Fruit fly (Drosophila melanogaster) whole organism, wandering third instar larva: ENCODE measurements around the gene Gr22e.

Experiments
- CG9705 ChIP-seq: fragments of 200-800 bp; sonication (Bioruptor generic); optimal IDR thresholded peaks from 2 replicates; lab custom pipeline; 2018; ENCODE audit warnings: missing biosample characterization, mild to moderate bottlenecking, missing genetic modification characterization
- CrebA ChIP-seq: fragments of 200-800 bp; sonication (Bioruptor generic); optimal IDR thresholded peaks from 2 replicates; lab custom pipeline; 2016; ENCODE audit warnings: missing biosample characterization, mild to moderate bottlenecking, missing genetic modification characterization, borderline replicate concordance
- Dfd ChIP-seq: fragments of >200 bp; optimal IDR thresholded peaks from 2 replicates; lab custom pipeline; 2017; ENCODE audit warnings: missing biosample characterization, missing genetic modification characterization
- Dif ChIP-seq: fragments of 200-275, 200-300 bp; sonication (Bioruptor generic); optimal IDR thresholded peaks from 2 replicates; lab custom pipeline; 2018; ENCODE audit warnings: missing biosample characterization, missing genetic modification characterization; ENCODE audit not compliant: partially characterized antibody
- GATAd ChIP-seq: sonication (Bioruptor generic); optimal IDR thresholded peaks from 2 replicates; lab custom pipeline; 2016; ENCODE audit warnings: missing biosample characterization, missing genetic modification characterization
- HLH106 ChIP-seq: fragments of 200-800 bp; optimal IDR thresholded peaks from 3 replicates; lab custom pipeline; 2019; ENCODE audit warnings: missing biosample characterization, mild to moderate bottlenecking, missing genetic modification characterization, moderate library complexity
- Hnf4 ChIP-seq: fragments of 200-800 bp; sonication (Bioruptor generic); optimal IDR thresholded peaks from 2 replicates; lab custom pipeline; 2016; ENCODE audit warnings: missing biosample characterization, mild to moderate bottlenecking, missing genetic modification characterization
- Hr78 ChIP-seq: fragments of >200 bp; optimal IDR thresholded peaks from 2 replicates; lab custom pipeline; 2017; ENCODE audit warnings: missing biosample characterization, missing genetic modification characterization
- Hr83 ChIP-seq: fragments of 200-300 bp; sonication (Bioruptor generic); optimal IDR thresholded peaks from 2 replicates; lab custom pipeline; 2016; ENCODE audit warnings: missing biosample characterization, mild to moderate bottlenecking, missing genetic modification characterization, moderate library complexity; ENCODE audit not compliant: poor library complexity, severe bottlenecking
- Mio ChIP-seq: sonication (Bioruptor generic); optimal IDR thresholded peaks from 2 replicates; lab custom pipeline; 2016; ENCODE audit warnings: missing biosample characterization, missing genetic modification characterization
- N ChIP-seq: fragments of >200 bp; optimal IDR thresholded peaks from 2 replicates; lab custom pipeline; 2018; ENCODE audit warnings: missing biosample characterization, missing external identifiers, missing genetic modification characterization
- OdsH ChIP-seq: fragments of 200-800 bp; sonication (Bioruptor generic); optimal IDR thresholded peaks from 2 replicates; lab custom pipeline; 2016; ENCODE audit warnings: missing biosample characterization, mild to moderate bottlenecking, missing genetic modification characterization
- Rel ChIP-seq, 2 experiments: fragments of 200-800 bp; sonication (Bioruptor generic) in 1 of 2; optimal IDR thresholded peaks; 2 replicates in 1 of 2; 3 replicates in 1 of 2; lab custom pipeline; 2016 to 2019; ENCODE audit warnings: mild to moderate bottlenecking in 2 of 2, missing biosample characterization in 2 of 2, missing genetic modification characterization in 2 of 2, moderate library complexity in 1 of 2
- Sp1 ChIP-seq: fragments of 200-800 bp; sonication (Bioruptor generic); optimal IDR thresholded peaks from 3 replicates; lab custom pipeline; 2019; ENCODE audit warnings: missing biosample characterization, mild to moderate bottlenecking, missing genetic modification characterization, moderate library complexity
- Vsx2 ChIP-seq: fragments of 200-300, 225-300 bp; sonication (Bioruptor generic); optimal IDR thresholded peaks from 2 replicates; lab custom pipeline; 2018; ENCODE audit warnings: missing biosample characterization, missing genetic modification characterization; ENCODE audit not compliant: partially characterized antibody
- br ChIP-seq: fragments of 200-800 bp; sonication (Bioruptor generic); optimal IDR thresholded peaks from 2 replicates; lab custom pipeline; 2016; ENCODE audit warnings: missing biosample characterization, missing genetic modification characterization
- brk ChIP-seq: fragments of 200-800 bp; sonication (Bioruptor generic); optimal IDR thresholded peaks from 2 replicates; lab custom pipeline; 2016; ENCODE audit warnings: missing biosample characterization, mild to moderate bottlenecking, missing genetic modification characterization
- dmrt93B ChIP-seq: fragments of 200-800 bp; sonication (Bioruptor generic); optimal IDR thresholded peaks from 2 replicates; lab custom pipeline; 2018; ENCODE audit warnings: missing biosample characterization, mild to moderate bottlenecking, missing genetic modification characterization
- dsf ChIP-seq: sonication (Bioruptor generic); optimal IDR thresholded peaks from 2 replicates; lab custom pipeline; 2016; ENCODE audit warnings: missing biosample characterization, missing genetic modification characterization, borderline replicate concordance
- ey ChIP-seq: fragments of 200-800 bp; sonication (Bioruptor generic); optimal IDR thresholded peaks from 2 replicates; lab custom pipeline; 2016; ENCODE audit warnings: missing biosample characterization, missing genetic modification characterization
- foxo ChIP-seq, 2 experiments: fragments of 200-800 bp; sonication (Bioruptor generic); optimal IDR thresholded peaks; 2 replicates in 1 of 2; 3 replicates in 1 of 2; lab custom pipeline; 2016 to 2017; ENCODE audit warnings: missing biosample characterization in 2 of 2, missing genetic modification characterization in 2 of 2
- fru ChIP-seq: fragments of 200-800 bp; sonication (Bioruptor generic); optimal IDR thresholded peaks from 3 replicates; lab custom pipeline; 2016; ENCODE audit warnings: missing biosample characterization, mild to moderate bottlenecking, missing genetic modification characterization
- lola ChIP-seq: fragments of >200 bp; optimal IDR thresholded peaks from 2 replicates; lab custom pipeline; 2017; ENCODE audit warnings: missing biosample characterization, missing genetic modification characterization
- pan ChIP-seq: fragments of >200 bp; optimal IDR thresholded peaks from 2 replicates; lab custom pipeline; 2017
- psq ChIP-seq: fragments of 200-800 bp; sonication (Bioruptor generic); optimal IDR thresholded peaks from 3 replicates; lab custom pipeline; 2017; ENCODE audit warnings: missing biosample characterization, mild to moderate bottlenecking, missing genetic modification characterization, moderate library complexity
- rgr ChIP-seq: fragments of 200-800 bp; sonication (Bioruptor generic); optimal IDR thresholded peaks from 3 replicates; lab custom pipeline; 2016; ENCODE audit warnings: missing biosample characterization, mild to moderate bottlenecking, missing genetic modification characterization
- sage ChIP-seq: fragments of 200-800 bp; sonication (Bioruptor generic); optimal IDR thresholded peaks from 2 replicates; lab custom pipeline; 2016; ENCODE audit warnings: missing biosample characterization, mild to moderate bottlenecking, missing genetic modification characterization
- usp ChIP-seq: fragments of >200 bp; optimal IDR thresholded peaks from 2 replicates; lab custom pipeline; 2017; ENCODE audit warnings: missing biosample characterization, missing genetic modification characterization
- woc ChIP-seq: sonication (Bioruptor generic); optimal IDR thresholded peaks from 2 replicates; lab custom pipeline; 2016; ENCODE audit warnings: missing biosample characterization, mild to moderate bottlenecking, missing genetic modification characterization

The Gr22e gene

dm6 chr2L:1756351-1756750 lies 27.5 kb upstream of the Gr22e start, which contains the start of gene Gr22f:
Gene Gr22f (minus strand): TSS chr2L:1756451.
- TF ChIP-seq psq (no peak), fru (GFP tag; lab: Kevin White, UChicago) (no peak), dsf (GFP tag; lab: Kevin White, UChicago) (no peak), ey (GFP tag; lab: Kevin White, UChicago) (no peak), HLH106 (tag; lab: Kevin White, UChicago) (no peak), CG9705 (GFP tag; lab: Kevin White, UChicago) (no peak), rgr (GFP tag; lab: Kevin White, UChicago) (no peak), Vsx2 (GFP tag; lab: Kevin White, UChicago) (no peak), N (GFP tag; lab: Kevin White, UChicago) (no peak), brk (GFP tag; lab: Kevin White, UChicago) (no peak), woc (GFP tag; lab: Kevin White, UChicago) (no peak), lola (GFP tag; lab: Kevin White, UChicago) (no peak), CrebA (GFP tag; lab: Kevin White, UChicago) (no peak), usp (GFP tag; lab: Kevin White, UChicago) (no peak), GATAd (GFP tag; lab: Kevin White, UChicago) (no peak), Dfd (no peak), Hnf4 (GFP tag; lab: Kevin White, UChicago) (no peak)

DNA sequence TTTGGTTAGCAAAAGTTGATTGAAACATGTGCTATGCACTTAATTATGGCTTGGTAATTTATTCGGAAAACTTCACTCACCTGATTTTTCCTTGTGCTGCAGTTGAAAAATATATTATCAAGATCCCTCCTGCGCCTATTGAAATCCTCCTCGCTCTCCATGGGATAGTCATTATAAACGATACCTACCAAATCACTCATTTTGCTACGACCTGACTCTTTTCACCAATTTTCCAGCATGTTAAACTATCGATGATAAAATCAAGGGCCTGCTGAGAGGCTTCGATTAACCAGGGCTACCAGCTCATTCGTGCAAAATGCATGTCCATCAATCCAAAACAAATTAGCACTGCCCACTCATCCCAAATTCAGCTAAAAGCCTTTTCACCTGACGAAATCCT lies 25.0 kb upstream of the Gr22e start, which contains the start of gene CG17650:
TSS of gene CG17650 (minus strand) at position 241 of the 400 bp plus-strand sequence.
- no peak for TF ChIP-seq usp (GFP tag; lab: Kevin White, UChicago)
- no peak for TF ChIP-seq N (GFP tag; lab: Kevin White, UChicago)
- no peak for TF ChIP-seq Rel (GFP tag; optimal IDR thresholded peaks at IDR 0.05; lab: Kevin White, UChicago)
- TF ChIP-seq Rel (tag; optimal IDR thresholded peaks at IDR 0.05; lab: Kevin White, UChicago) = no peak
- no peak for TF ChIP-seq brk (GFP tag; lab: Kevin White, UChicago)
- TF ChIP-seq Mio (GFP tag; lab: Kevin White, UChicago) = no peak
- no peak for TF ChIP-seq Vsx2 (GFP tag; lab: Kevin White, UChicago)
- no peak for TF ChIP-seq Sp1 (GFP tag; lab: Kevin White, UChicago)
- no peak for TF ChIP-seq pan (lab: Kevin White, UChicago)
- no peak for TF ChIP-seq dsf (GFP tag; lab: Kevin White, UChicago)
- TF ChIP-seq fru (GFP tag; lab: Kevin White, UChicago) = no peak
- TF ChIP-seq foxo (GFP tag; optimal IDR thresholded peaks at IDR 0.05; lab: Kevin White, UChicago) = no peak
- no peak for TF ChIP-seq psq
- no peak for TF ChIP-seq lola (GFP tag; lab: Kevin White, UChicago)
- no peak for TF ChIP-seq rgr (GFP tag; lab: Kevin White, UChicago)
- TF ChIP-seq ey (GFP tag; lab: Kevin White, UChicago) = no peak
- TF ChIP-seq sage (GFP tag; lab: Kevin White, UChicago) = no peak
- no peak for TF ChIP-seq OdsH (GFP tag; lab: Kevin White, UChicago)
- TF ChIP-seq Hr83 (GFP tag; lab: Kevin White, UChicago) = no peak

- TF ChIP-seq dmrt93B (GFP tag; lab: Kevin White, UChicago) (no peak), N (GFP tag; lab: Kevin White, UChicago) (no peak), Sp1 (GFP tag; lab: Kevin White, UChicago) (no peak), pan (lab: Kevin White, UChicago) (no peak), sage (GFP tag; lab: Kevin White, UChicago) (no peak)
Observed at dm6 chr2L:1787929-1788328, 4.1 kb downstream of the Gr22e start.

DNA sequence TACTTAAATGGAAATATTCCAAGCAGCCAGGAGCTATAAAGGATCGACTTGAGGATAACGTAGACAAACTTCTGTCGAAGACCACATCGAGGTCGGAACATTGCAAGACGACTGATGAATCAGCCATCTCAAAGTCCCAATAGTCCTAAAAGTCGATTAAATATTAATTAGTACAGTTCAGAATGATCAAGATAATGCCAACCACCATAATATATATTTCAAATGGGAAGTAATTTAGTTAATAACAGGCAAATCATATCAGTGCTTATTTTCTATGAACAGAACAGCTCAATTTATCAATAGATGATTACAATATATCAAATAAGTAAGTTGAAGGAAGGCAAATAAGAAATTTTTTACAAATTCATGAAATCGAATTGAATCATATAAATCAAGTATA lies 6.4 kb downstream of the Gr22e start, which contains the start of gene Gr22d:
TSS of gene Gr22d (minus strand) at position 101 of the 400 bp plus-strand sequence.
- TF ChIP-seq CrebA (GFP tag; lab: Kevin White, UChicago) = no peak
- TF ChIP-seq GATAd (GFP tag; lab: Kevin White, UChicago) = no peak

DNA sequence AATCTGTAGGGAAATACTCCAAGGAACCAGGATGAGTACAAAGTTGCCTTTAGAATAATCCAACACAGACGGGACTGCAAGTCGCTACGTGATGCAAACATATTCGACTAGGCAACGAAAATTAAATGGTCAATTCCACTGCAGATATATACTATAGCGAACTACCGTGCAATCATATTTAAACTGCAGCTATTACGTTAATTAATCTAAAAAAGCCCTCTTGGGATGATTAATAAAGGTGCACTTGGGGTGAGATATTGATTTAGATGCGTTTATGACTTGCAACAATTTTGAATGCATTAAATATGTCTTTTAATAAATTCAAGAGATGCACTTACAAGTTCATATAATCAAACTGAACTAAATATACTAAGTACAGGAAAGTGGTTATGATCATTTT lies 7.9 kb downstream of the Gr22e start, which contains the start of gene Gr22c:
TSS of gene Gr22c (minus strand) at position 101 of the 400 bp plus-strand sequence.
- TF ChIP-seq Hr78 (GFP tag; lab: Kevin White, UChicago) (no peak), foxo (GFP tag; optimal IDR thresholded peaks at IDR 0.05; lab: Kevin White, UChicago) (no peak), Dif (no peak), N (GFP tag; lab: Kevin White, UChicago) (no peak), br (GFP tag; lab: Kevin White, UChicago) (no peak), dmrt93B (GFP tag; lab: Kevin White, UChicago) (no peak), lola (GFP tag; lab: Kevin White, UChicago) (no peak), Rel (GFP tag; optimal IDR thresholded peaks at IDR 0.05; lab: Kevin White, UChicago) (no peak), Rel (tag; optimal IDR thresholded peaks at IDR 0.05; lab: Kevin White, UChicago) (no peak)
